ENCODE assay signal across 2 fruit fly cellular contexts in genomic region chrX:19495611-19496583, dm6.
TF ChIP-seq lines count a peak whose summit lies in the region.

No protein-coding gene starts in this region.

TF ChIP-seq in whole organism, embryonic, 481 proteins besides CTCF, POLR2A, EP300 and RAD21 (continued from another document and continues in another):
- no peak for TF ChIP-seq crc (GFP tag; optimal IDR thresholded peaks at IDR 0.05; lab: Kevin White, UChicago)
- TF ChIP-seq Trl (optimal IDR thresholded peaks at IDR 0.05; lab: Kevin White, UChicago): no peak
- TF ChIP-seq Trl (GFP tag; optimal IDR thresholded peaks at IDR 0.05; lab: Kevin White, UChicago): peak; percentile 48
- no peak for TF ChIP-seq Sry-β (GFP tag; optimal IDR thresholded peaks at IDR 0.05; lab: Kevin White, UChicago)
- peak; percentile 19 to 40 for TF ChIP-seq chif (GFP tag; optimal IDR thresholded peaks at IDR 0.05; lab: Kevin White, UChicago)
- peak; percentile 29; the same call in 1 of the 2 replicates for TF ChIP-seq rib (GFP tag; IDR thresholded peaks at IDR 0.05; lab: Robert Waterston, UW)
- peak; percentile 70 for TF ChIP-seq lilli (GFP tag; optimal IDR thresholded peaks at IDR 0.05; lab: Kevin White, UChicago)
- peak; percentile 26 for TF ChIP-seq CG16863 (GFP tag; optimal IDR thresholded peaks at IDR 0.05; lab: Kevin White, UChicago)
- peak; percentile 58 for TF ChIP-seq HHEX (GFP tag; optimal IDR thresholded peaks at IDR 0.05; lab: Kevin White, UChicago)
- peak; percentile 46 for TF ChIP-seq CG10979 (tag; optimal IDR thresholded peaks at IDR 0.05; lab: Kevin White, UChicago)
- TF ChIP-seq HmgZ (tag; optimal IDR thresholded peaks at IDR 0.05; lab: Kevin White, UChicago): peak; percentile 53
- no peak for TF ChIP-seq CG16813 (GFP tag; IDR thresholded peaks at IDR 0.05; lab: Robert Waterston, UW; ENCODE audit: partially characterized antibody)
- no peak for TF ChIP-seq BEAF-32 (GFP tag; optimal IDR thresholded peaks at IDR 0.05; lab: Kevin White, UChicago)
- no peak for TF ChIP-seq Dll (GFP tag; IDR thresholded peaks at IDR 0.05; lab: Robert Waterston, UW; ENCODE audit: partially characterized antibody)
- TF ChIP-seq CG4617 (GFP tag; optimal IDR thresholded peaks at IDR 0.05; lab: Kevin White, UChicago; ENCODE audit: borderline replicate concordance): no peak
- no peak for TF ChIP-seq CG13123 (GFP tag; optimal IDR thresholded peaks at IDR 0.05; lab: Kevin White, UChicago)
- TF ChIP-seq Dip2 (GFP tag; IDR thresholded peaks at IDR 0.05; lab: Robert Waterston, UW): no peak
- TF ChIP-seq CG14860 (GFP tag; IDR thresholded peaks at IDR 0.05; lab: Robert Waterston, UW; ENCODE audit: partially characterized antibody): no peak
- no peak for TF ChIP-seq CG33557 (GFP tag; optimal IDR thresholded peaks at IDR 0.05; lab: Kevin White, UChicago)
- peak; percentile 63 for TF ChIP-seq CG7839 (tag; optimal IDR thresholded peaks at IDR 0.05; lab: Kevin White, UChicago)
- TF ChIP-seq abd-A (tag; optimal IDR thresholded peaks at IDR 0.05; lab: Kevin White, UChicago): no peak
- TF ChIP-seq fd102C (GFP tag; optimal IDR thresholded peaks at IDR 0.05; lab: Kevin White, UChicago): no peak
- no peak for TF ChIP-seq repo (GFP tag; optimal IDR thresholded peaks at IDR 0.05; lab: Kevin White, UChicago)
- peak; percentile 73 for TF ChIP-seq Antp (GFP tag; optimal IDR thresholded peaks at IDR 0.05; lab: Kevin White, UChicago)
- no peak for TF ChIP-seq dan (GFP tag; IDR thresholded peaks at IDR 0.05; lab: Robert Waterston, UW)
- TF ChIP-seq CG32532 (GFP tag; IDR thresholded peaks at IDR 0.05; lab: Robert Waterston, UW): peak; percentile 94
- no peak for TF ChIP-seq CG6791 (GFP tag; IDR thresholded peaks at IDR 0.05; lab: Robert Waterston, UW; ENCODE audit: partially characterized antibody)
- TF ChIP-seq Rfx (GFP tag; IDR thresholded peaks at IDR 0.05; lab: Robert Waterston, UW): peak; percentile 76
- TF ChIP-seq jumu (GFP tag; optimal IDR thresholded peaks at IDR 0.05; lab: Kevin White, UChicago): peak; percentile 52
- peak; percentile 94 for TF ChIP-seq cg (GFP tag; optimal IDR thresholded peaks at IDR 0.05; lab: Kevin White, UChicago)
- TF ChIP-seq BtbVII (GFP tag; optimal IDR thresholded peaks at IDR 0.05; lab: Kevin White, UChicago): peak; percentile 58
- TF ChIP-seq ERR (GFP tag; optimal IDR thresholded peaks at IDR 0.05; lab: Kevin White, UChicago): peak; percentile 42
- no peak for TF ChIP-seq CG15479 (GFP tag; optimal IDR thresholded peaks at IDR 0.05; lab: Kevin White, UChicago)
- TF ChIP-seq chm (GFP tag; IDR thresholded peaks at IDR 0.05; lab: Robert Waterston, UW): no peak
- 0 out of 3 replicates have a peak, but pooled peaks have one; percentile 23 for TF ChIP-seq H15 (GFP tag; IDR thresholded peaks at IDR 0.05; lab: Robert Waterston, UW)
- peak; percentile 22 for TF ChIP-seq CG12391 (tag; optimal IDR thresholded peaks at IDR 0.05; lab: Kevin White, UChicago)
- TF ChIP-seq Lhr (GFP tag; optimal IDR thresholded peaks at IDR 0.05; lab: Kevin White, UChicago): no peak
- peak; percentile 19 for TF ChIP-seq CG6654 (GFP tag; optimal IDR thresholded peaks at IDR 0.05; lab: Kevin White, UChicago)
- TF ChIP-seq CG6254 (GFP tag; optimal IDR thresholded peaks at IDR 0.05; lab: Kevin White, UChicago): no peak
- no peak for TF ChIP-seq Camta (GFP tag; optimal IDR thresholded peaks at IDR 0.05; lab: Kevin White, UChicago)
- TF ChIP-seq CG2120 (GFP tag; optimal IDR thresholded peaks at IDR 0.05; lab: Kevin White, UChicago): peak; percentile 78
- TF ChIP-seq sim (GFP tag; IDR thresholded peaks at IDR 0.05; lab: Robert Waterston, UW): no peak
- no peak for TF ChIP-seq CG42726 (GFP tag; IDR thresholded peaks at IDR 0.05; lab: Robert Waterston, UW; ENCODE audit: partially characterized antibody)
- no peak for TF ChIP-seq bbx (GFP tag; IDR thresholded peaks at IDR 0.05; lab: Robert Waterston, UW; ENCODE audit: partially characterized antibody)
- peak; percentile 80 for TF ChIP-seq lab (GFP tag; optimal IDR thresholded peaks at IDR 0.05; lab: Kevin White, UChicago)
- TF ChIP-seq CG4854 (GFP tag; optimal IDR thresholded peaks at IDR 0.05; lab: Kevin White, UChicago): peak; percentile 8
- TF ChIP-seq CG8765 (GFP tag; IDR thresholded peaks at IDR 0.05; lab: Robert Waterston, UW): no peak
- no peak for TF ChIP-seq CG17802 (tag; optimal IDR thresholded peaks at IDR 0.05; lab: Kevin White, UChicago)
- no peak for TF ChIP-seq da (GFP tag; optimal IDR thresholded peaks at IDR 0.05; lab: Kevin White, UChicago)
- TF ChIP-seq CG32772 (GFP tag; IDR thresholded peaks at IDR 0.05; lab: Robert Waterston, UW): 0 out of 2 replicates have a peak, but pooled peaks have one; percentile 14
- no peak for TF ChIP-seq vnd (GFP tag; IDR thresholded peaks at IDR 0.05; lab: Robert Waterston, UW; ENCODE audit: partially characterized antibody)
- TF ChIP-seq Hr3 (GFP tag; optimal IDR thresholded peaks at IDR 0.05; lab: Kevin White, UChicago): peak; percentile 38
- no peak for TF ChIP-seq CG15601 (tag; optimal IDR thresholded peaks at IDR 0.05; lab: Kevin White, UChicago)
- TF ChIP-seq scrt (GFP tag; optimal IDR thresholded peaks at IDR 0.05; lab: Kevin White, UChicago): peak; percentile 41
- TF ChIP-seq CG9797 (GFP tag; optimal IDR thresholded peaks at IDR 0.05; lab: Kevin White, UChicago): no peak
- peak; percentile 30 for TF ChIP-seq CG9437 (GFP tag; optimal IDR thresholded peaks at IDR 0.05; lab: Kevin White, UChicago)
- TF ChIP-seq nerfin-1 (tag; optimal IDR thresholded peaks at IDR 0.05; lab: Kevin White, UChicago): peak; percentile 0
- TF ChIP-seq CG7987 (GFP tag; optimal IDR thresholded peaks at IDR 0.05; lab: Kevin White, UChicago): no peak
- no peak for TF ChIP-seq yki (optimal IDR thresholded peaks at IDR 0.05; lab: Kevin White, UChicago)
- no peak for TF ChIP-seq peb (GFP tag; IDR thresholded peaks at IDR 0.05; lab: Robert Waterston, UW)
- TF ChIP-seq CG10543 (GFP tag; optimal IDR thresholded peaks at IDR 0.05; lab: Kevin White, UChicago): peak; percentile 56
- no peak for TF ChIP-seq fd64A (GFP tag; optimal IDR thresholded peaks at IDR 0.05; lab: Kevin White, UChicago)
- peak; percentile 67 for TF ChIP-seq CG12219 (GFP tag; optimal IDR thresholded peaks at IDR 0.05; lab: Kevin White, UChicago)
- peak; percentile 24 for TF ChIP-seq Sry-δ (GFP tag; optimal IDR thresholded peaks at IDR 0.05; lab: Kevin White, UChicago)
- peak; percentile 56; the same call in 1 of the 2 replicates for TF ChIP-seq seq (GFP tag; IDR thresholded peaks at IDR 0.05; lab: Robert Waterston, UW)
- no peak for TF ChIP-seq CG12236 (GFP tag; optimal IDR thresholded peaks at IDR 0.05; lab: Kevin White, UChicago)

TF ChIP-seq in whole organism, prepupa, 60 proteins besides CTCF, POLR2A, EP300 and RAD21 (continued from another document):
- TF ChIP-seq Blimp-1 (GFP tag; optimal IDR thresholded peaks at IDR 0.05; lab: Kevin White, UChicago): no peak
- peak; percentile 77 for TF ChIP-seq CG8119 (GFP tag; IDR thresholded peaks at IDR 0.05; lab: Robert Waterston, UW)
- TF ChIP-seq CG7368 (GFP tag; optimal IDR thresholded peaks at IDR 0.05; lab: Kevin White, UChicago): peak; percentile 55
- peak; percentile 56 for TF ChIP-seq Ets96B (tag; optimal IDR thresholded peaks at IDR 0.05; lab: Kevin White, UChicago)
- TF ChIP-seq Ets21C (GFP tag; optimal IDR thresholded peaks at IDR 0.05; lab: Kevin White, UChicago): peak; percentile 3
- peak; percentile 61 for TF ChIP-seq CG6163 (GFP tag; IDR thresholded peaks at IDR 0.05; lab: Robert Waterston, UW)
- TF ChIP-seq cyc (GFP tag; optimal IDR thresholded peaks at IDR 0.05; lab: Kevin White, UChicago): peak; percentile 63
